Fruit fly (Drosophila melanogaster): ENCODE data around the gene CG46025.

dm6 chr2L:7788952-7789466, 35.0 kb downstream of the CG46025 start:
- TF ChIP-seq pan (optimal IDR thresholded peaks at IDR 0.05) (no peak), psq (GFP tag; optimal IDR thresholded peaks at IDR 0.05) (no peak), usp (GFP tag; optimal IDR thresholded peaks at IDR 0.05) (no peak), lola (GFP tag; optimal IDR thresholded peaks at IDR 0.05) (no peak), Mio (GFP tag; optimal IDR thresholded peaks at IDR 0.05) (no peak), Myc (optimal IDR thresholded peaks at IDR 0.05) (no peak), Hr78 (GFP tag; optimal IDR thresholded peaks at IDR 0.05) (no peak), sv (GFP tag; optimal IDR thresholded peaks at IDR 0.05) (no peak), Hr83 (GFP tag; optimal IDR thresholded peaks at IDR 0.05; ENCODE audit: poor library complexity, severe bottlenecking) (no peak), Abd-B (GFP tag; optimal IDR thresholded peaks at IDR 0.05) (no peak), dmrt93B (GFP tag; optimal IDR thresholded peaks at IDR 0.05) (no peak)

Data from whole organism, wandering third instar larva.